Fruit fly (Drosophila melanogaster): Measurements from ENCODE around the gene CG11843.

DNA sequence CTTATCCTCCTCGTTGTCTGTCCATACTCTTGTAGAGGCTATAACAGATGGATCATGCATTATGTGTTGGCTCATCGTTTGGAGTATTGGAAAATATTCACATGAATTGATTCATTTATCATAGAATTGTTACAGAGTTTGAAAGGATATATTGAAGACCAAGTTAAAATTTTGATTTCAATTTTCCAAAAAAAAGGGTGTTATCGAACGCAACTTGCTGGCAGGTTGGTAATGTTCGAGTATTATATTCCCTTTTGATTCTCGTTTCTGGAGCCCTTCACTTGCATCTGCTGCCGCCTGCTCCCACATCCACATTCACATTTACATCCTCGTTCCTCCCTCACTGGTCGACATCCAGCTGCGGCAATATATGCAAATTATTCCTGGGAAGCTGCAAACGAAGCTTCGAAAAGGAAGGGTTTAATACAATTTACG, 41.9 kb downstream of the CG11843 start:
- TF ChIP-seq psq (optimal IDR thresholded peaks at IDR 0.05) (no peak), ttk (optimal IDR thresholded peaks at IDR 0.05) (no peak), insv (optimal IDR thresholded peaks at IDR 0.05) (no peak)

All from Kc167 (cell line).